Worm (Caenorhabditis elegans) whole organism, L1 larva: ENCODE measurements around the gene Y39B6A.27.
A peak's percentile ranks its signal among the peaks of the same experiment; 100 is the strongest.

Source experiments
- C04F5.9 ChIP-seq: sonication (generic microtip); optimal IDR thresholded peaks from 2 replicates; lab custom pipeline; 2016; ENCODE audit warnings: missing genetic modification characterization, missing compliant biosample characterization
- C34B4.2 ChIP-seq: sonication (generic microtip); optimal IDR thresholded peaks from 2 replicates; lab custom pipeline; 2017; ENCODE audit warnings: mild to moderate bottlenecking, missing genetic modification characterization, missing compliant biosample characterization
- F16B12.6 ChIP-seq: fragments of 150-350 bp; optimal IDR thresholded peaks from 2 replicates; lab custom pipeline; 2014; ENCODE audit warnings: missing biosample characterization, missing genetic modification characterization
- Y116A8C.19 ChIP-seq: sonication (generic microtip); optimal IDR thresholded peaks from 2 replicates; lab custom pipeline; 2016; ENCODE audit warnings: missing compliant biosample characterization, missing genetic modification characterization, borderline replicate concordance
- alr-1 ChIP-seq: fragments of 200-800 bp; sonication (Bioruptor generic); optimal IDR thresholded peaks from 2 replicates; lab custom pipeline; 2018; ENCODE audit warnings: borderline replicate concordance, mild to moderate bottlenecking, missing genetic modification characterization, missing compliant biosample characterization
- ama-1 ChIP-seq: fragments of 150-350 bp; optimal IDR thresholded peaks from 2 replicates; lab custom pipeline; 2014
- ceh-63 ChIP-seq: fragments of 200-800 bp; sonication (Bioruptor generic); optimal IDR thresholded peaks from 2 replicates; lab custom pipeline; 2018; ENCODE audit warnings: mild to moderate bottlenecking, missing genetic modification characterization, missing compliant biosample characterization
- ceh-8 ChIP-seq: fragments of 200-800 bp; sonication (Bioruptor generic); optimal IDR thresholded peaks from 2 replicates; lab custom pipeline; 2018; ENCODE audit warnings: mild to moderate bottlenecking, missing genetic modification characterization, moderate library complexity, missing compliant biosample characterization
- ceh-88 ChIP-seq: fragments of 200-800 bp; sonication (Bioruptor generic); IDR thresholded peaks from 2 replicates; pipeline ENCODE4 v1.3.6; 2022; ENCODE audit warnings: missing genetic modification characterization, missing compliant biosample characterization
- ces-1 ChIP-seq: fragments of 150-350 bp; optimal IDR thresholded peaks from 2 replicates; lab custom pipeline; 2014; ENCODE audit warnings: missing biosample characterization, missing genetic modification reagents, missing genetic modification characterization
- dpl-1 ChIP-seq, 3 experiments: fragments of 150-350 bp in 2 of 3; sonication (generic microtip) in 1 of 3; optimal IDR thresholded peaks; 2 replicates each; lab custom pipeline; 2014 to 2017; ENCODE audit warnings: missing biosample characterization in 3 of 3, missing genetic modification characterization in 3 of 3, missing genetic modification reagents in 3 of 3
- efl-1 ChIP-seq, 4 experiments: fragments of 150-350 bp; optimal IDR thresholded peaks in 3 of 4; peaks in 1 of 4; 1 replicate in 1 of 4; 2 replicates in 3 of 4; lab custom pipeline; 2014; ENCODE audit warnings: missing biosample characterization in 2 of 4, missing genetic modification characterization in 2 of 4, missing genetic modification reagents in 2 of 4
- efl-3 ChIP-seq: fragments of 200-800 bp; sonication (Bioruptor generic); optimal IDR thresholded peaks from 2 replicates; lab custom pipeline; 2018; ENCODE audit warnings: mild to moderate bottlenecking, missing genetic modification characterization, missing compliant biosample characterization
- egl-27 ChIP-seq, 2 experiments: fragments of 150-350 bp in 1 of 2; sonication (generic microtip); optimal IDR thresholded peaks; 3 replicates each; lab custom pipeline; 2017 to 2018; ENCODE audit warnings: missing biosample characterization in 2 of 2, missing genetic modification characterization in 2 of 2, missing genetic modification reagents in 2 of 2
- elt-3 ChIP-seq, 6 experiments: fragments of 150-350 bp in 1 of 6; sonication (generic microtip); optimal IDR thresholded peaks; 2 replicates each; lab custom pipeline; 2017 to 2018; ENCODE audit warnings: missing biosample characterization in 6 of 6, missing genetic modification characterization in 6 of 6, inconsistent platforms in 1 of 6
- ets-5 ChIP-seq: fragments of 200-800 bp; sonication (Bioruptor generic); IDR thresholded peaks from 2 replicates; pipeline ENCODE4 v1.3.6; 2022; ENCODE audit warnings: missing genetic modification characterization, missing compliant biosample characterization
- fkh-4 ChIP-seq: sonication (generic microtip); optimal IDR thresholded peaks from 2 replicates; lab custom pipeline; 2016; ENCODE audit warnings: missing compliant biosample characterization, missing genetic modification characterization, borderline replicate concordance
- hlh-17 ChIP-seq: fragments of 200-800 bp; sonication (Bioruptor generic); optimal IDR thresholded peaks from 2 replicates; lab custom pipeline; 2018; ENCODE audit warnings: missing genetic modification characterization, mild to moderate bottlenecking, missing compliant biosample characterization, moderate library complexity, borderline replicate concordance
- hpl-2 ChIP-seq: fragments of 150-350 bp; optimal IDR thresholded peaks from 2 replicates; lab custom pipeline; 2014; ENCODE audit warnings: missing biosample characterization, missing genetic modification reagents, missing genetic modification characterization
- irx-1 ChIP-seq: sonication (generic microtip); optimal IDR thresholded peaks from 2 replicates; lab custom pipeline; 2016; ENCODE audit warnings: missing genetic modification characterization, missing compliant biosample characterization
- jun-1 ChIP-seq: fragments of 150-350 bp; optimal IDR thresholded peaks from 2 replicates; lab custom pipeline; 2014; ENCODE audit warnings: missing biosample characterization, missing genetic modification reagents, missing genetic modification characterization
- lin-13 ChIP-seq: fragments of 150-350 bp; optimal IDR thresholded peaks from 2 replicates; lab custom pipeline; 2014; ENCODE audit warnings: missing biosample characterization, missing genetic modification reagents, missing genetic modification characterization
- lin-14 ChIP-seq: fragments of 200-800 bp; sonication (Bioruptor generic); optimal IDR thresholded peaks from 2 replicates; lab custom pipeline; 2018; ENCODE audit warnings: mild to moderate bottlenecking, missing genetic modification characterization, moderate library complexity, missing compliant biosample characterization
- lin-15B ChIP-seq: fragments of 150-350 bp; sonication (generic microtip); optimal IDR thresholded peaks from 3 replicates; lab custom pipeline; 2014; ENCODE audit warnings: missing biosample characterization, missing genetic modification characterization
- lin-39 ChIP-seq: fragments of 150-350 bp; optimal IDR thresholded peaks from 2 replicates; lab custom pipeline; 2014; ENCODE audit warnings: missing biosample characterization, missing genetic modification reagents, missing genetic modification characterization
- lir-3 ChIP-seq: sonication (generic microtip); optimal IDR thresholded peaks from 2 replicates; lab custom pipeline; 2016; ENCODE audit warnings: mild to moderate bottlenecking, missing genetic modification characterization, moderate library complexity, missing compliant biosample characterization; ENCODE audit not compliant: poor library complexity
- lsy-2 ChIP-seq, 2 experiments: fragments of 150-350 bp; optimal IDR thresholded peaks; 2 replicates each; lab custom pipeline; 2014; ENCODE audit warnings: missing biosample characterization in 2 of 2, missing genetic modification characterization in 2 of 2
- mab-9 ChIP-seq: fragments of 200-800 bp; sonication (Bioruptor generic); IDR thresholded peaks from 2 replicates; pipeline ENCODE4 v1.3.6; 2022; ENCODE audit warnings: missing genetic modification reagents, missing genetic modification characterization, missing compliant biosample characterization
- mdl-1 ChIP-seq, 2 experiments: fragments of 150-350 bp; optimal IDR thresholded peaks; 2 replicates each; lab custom pipeline; 2014 to 2017; ENCODE audit warnings: missing biosample characterization in 2 of 2, missing genetic modification characterization in 2 of 2, inconsistent platforms in 1 of 2
- mef-2 ChIP-seq: fragments of 150-350 bp; optimal IDR thresholded peaks from 2 replicates; lab custom pipeline; 2014; ENCODE audit warnings: missing biosample characterization, missing genetic modification characterization
- mep-1 ChIP-seq: fragments of 150-350 bp; optimal IDR thresholded peaks from 2 replicates; lab custom pipeline; 2014; ENCODE audit warnings: missing biosample characterization, missing genetic modification characterization
- nhr-12 ChIP-seq: sonication (generic microtip); optimal IDR thresholded peaks from 2 replicates; lab custom pipeline; 2017; ENCODE audit warnings: missing biosample characterization, missing genetic modification characterization
- nhr-19 ChIP-seq: fragments of 200-800 bp; sonication (Bioruptor generic); conservative IDR thresholded peaks from 2 replicates; pipeline ENCODE4 v1.3.6; 2022; ENCODE audit warnings: missing genetic modification characterization, missing compliant biosample characterization
- nhr-20 ChIP-seq: sonication (generic microtip); optimal IDR thresholded peaks from 2 replicates; lab custom pipeline; 2016; ENCODE audit warnings: mild to moderate bottlenecking, missing genetic modification characterization, missing compliant biosample characterization
- nhr-237 ChIP-seq: fragments of 150-350 bp; optimal IDR thresholded peaks from 2 replicates; lab custom pipeline; 2014; ENCODE audit warnings: missing biosample characterization, missing genetic modification characterization
- nhr-71 ChIP-seq: sonication (generic microtip); optimal IDR thresholded peaks from 2 replicates; lab custom pipeline; 2016; ENCODE audit warnings: mild to moderate bottlenecking, missing genetic modification characterization, moderate library complexity, missing compliant biosample characterization
- nhr-76 ChIP-seq: sonication (generic microtip); optimal IDR thresholded peaks from 2 replicates; lab custom pipeline; 2017; ENCODE audit warnings: missing biosample characterization, missing genetic modification characterization
- nhr-77 ChIP-seq: fragments of 150-350 bp; optimal IDR thresholded peaks from 2 replicates; lab custom pipeline; 2014; ENCODE audit warnings: missing biosample characterization, missing genetic modification characterization
- nhr-84 ChIP-seq: sonication (generic microtip); optimal IDR thresholded peaks from 2 replicates; lab custom pipeline; 2017; ENCODE audit warnings: missing biosample characterization, missing genetic modification characterization
- nhr-85 ChIP-seq: sonication (generic microtip); peaks from one replicate; lab custom pipeline; 2016; ENCODE audit warnings: missing genetic modification characterization, inconsistent platforms, missing compliant biosample characterization
- nhr-90 ChIP-seq: sonication (generic microtip); optimal IDR thresholded peaks from 2 replicates; lab custom pipeline; 2016; ENCODE audit warnings: mild to moderate bottlenecking, missing genetic modification characterization, missing compliant biosample characterization; ENCODE audit not compliant: poor library complexity
- pax-3 ChIP-seq: fragments of 200-800 bp; sonication (Bioruptor generic); optimal IDR thresholded peaks from 2 replicates; lab custom pipeline; 2018; ENCODE audit warnings: mild to moderate bottlenecking, missing genetic modification characterization, moderate library complexity, missing compliant biosample characterization
- swsn-7 ChIP-seq: sonication (generic microtip); optimal IDR thresholded peaks from 2 replicates; lab custom pipeline; 2016; ENCODE audit warnings: missing genetic modification characterization, missing compliant biosample characterization
- tlp-1 ChIP-seq: fragments of 150-350 bp; optimal IDR thresholded peaks from 2 replicates; lab custom pipeline; 2014; ENCODE audit warnings: missing biosample characterization, missing genetic modification characterization
- unc-30 ChIP-seq: sonication (generic microtip); optimal IDR thresholded peaks from 2 replicates; lab custom pipeline; 2017; ENCODE audit warnings: missing biosample characterization, missing genetic modification characterization
- unc-62 ChIP-seq: fragments of 150-350 bp; optimal IDR thresholded peaks from 2 replicates; lab custom pipeline; 2014; ENCODE audit warnings: missing biosample characterization, missing genetic modification reagents, missing genetic modification characterization
- unc-98 ChIP-seq: fragments of 200-800 bp; sonication (Bioruptor generic); IDR thresholded peaks from 2 replicates; pipeline ENCODE4 v1.3.6; 2022; ENCODE audit warnings: missing genetic modification characterization, missing compliant biosample characterization
- vab-15 ChIP-seq: sonication (generic microtip); optimal IDR thresholded peaks from 2 replicates; lab custom pipeline; 2017; ENCODE audit warnings: missing genotype, mild to moderate bottlenecking, missing genetic modification characterization, missing compliant biosample characterization
- xbp-1 ChIP-seq: sonication (generic microtip); optimal IDR thresholded peaks from 2 replicates; lab custom pipeline; 2016; ENCODE audit warnings: missing genetic modification characterization, missing compliant biosample characterization
- zag-1 ChIP-seq: fragments of 150-350 bp; optimal IDR thresholded peaks from 2 replicates; lab custom pipeline; 2014; ENCODE audit warnings: missing biosample characterization, missing genetic modification characterization
- zip-4 ChIP-seq: fragments of 200-800 bp; sonication (Bioruptor generic); optimal IDR thresholded peaks from 2 replicates; lab custom pipeline; 2018; ENCODE audit warnings: mild to moderate bottlenecking, missing genetic modification characterization, moderate library complexity, missing compliant biosample characterization
- ztf-11 ChIP-seq, 2 experiments: sonication (generic microtip); optimal IDR thresholded peaks; 2 replicates each; lab custom pipeline; 2016 to 2017; ENCODE audit warnings: missing genetic modification characterization in 2 of 2, missing biosample characterization in 1 of 2, missing compliant biosample characterization in 1 of 2
- ztf-4 ChIP-seq: fragments of 150-350 bp; optimal IDR thresholded peaks from 2 replicates; lab custom pipeline; 2014; ENCODE audit warnings: missing biosample characterization, missing genetic modification characterization

Gene Y39B6A.27

ce11 chrV:19001016-19001415, 30.5 kb upstream of the Y39B6A.27 start, which contains the start of gene Y39B6A.34:
Gene Y39B6A.34 (plus strand): TSS chrV:19001018.
- TF ChIP-seq irx-1 (tag; lab: Kevin White, UChicago), result no peak
- TF ChIP-seq nhr-71, result peak; percentile 45
- TF ChIP-seq lin-39 (tag; lab: Kevin White, UChicago), result no peak
- no peak for TF ChIP-seq zag-1 (tag; lab: Kevin White, UChicago)
- no peak for TF ChIP-seq nhr-76 (tag; lab: Kevin White, UChicago)
- no peak for TF ChIP-seq Y116A8C.19 (tag; lab: Kevin White, UChicago)
- TF ChIP-seq tlp-1, result no peak
- no peak for TF ChIP-seq ztf-11 (tag; optimal IDR thresholded peaks at IDR 0.05; lab: Kevin White, UChicago)
- TF ChIP-seq swsn-7, result peak; percentile 36
- TF ChIP-seq hpl-2 (GFP tag; lab: Kevin White, UChicago), result no peak
- no peak for TF ChIP-seq zip-4 (GFP tag; lab: Kevin White, UChicago)
- no peak for TF ChIP-seq C34B4.2 (tag; lab: Kevin White, UChicago)
- TF ChIP-seq elt-3 (tag; optimal IDR thresholded peaks at IDR 0.05; lab: Kevin White, UChicago), result no peak
- no peak for TF ChIP-seq xbp-1
- TF ChIP-seq lin-13 (GFP tag; lab: Kevin White, UChicago), result no peak
- no peak for TF ChIP-seq nhr-85
- no peak for TF ChIP-seq jun-1
- TF ChIP-seq hlh-17 (GFP tag; lab: Kevin White, UChicago), result no peak
- TF ChIP-seq efl-1 (optimal IDR thresholded peaks at IDR 0.05; lab: Kevin White, UChicago), result peak; percentile 2 to 40
- TF ChIP-seq efl-1 (GFP tag; optimal IDR thresholded peaks at IDR 0.05 in 1 of 2; lab: Kevin White, UChicago), result peak; percentile 31 to 76
- peak; percentile 52 for TF ChIP-seq nhr-19 (GFP tag; lab: Robert Waterston, UW)
- TF ChIP-seq ces-1 (GFP tag; lab: Kevin White, UChicago), result no peak
- TF ChIP-seq unc-30, result no peak
- no peak for TF ChIP-seq ceh-8 (GFP tag; lab: Kevin White, UChicago)
- TF ChIP-seq ama-1, result no peak
- no peak for TF ChIP-seq mab-9 (GFP tag; lab: Robert Waterston, UW)
- TF ChIP-seq C04F5.9, result no peak
- peak; percentile 11 to 48 for TF ChIP-seq lsy-2 (tag; optimal IDR thresholded peaks at IDR 0.05; lab: Kevin White, UChicago)
- TF ChIP-seq nhr-84 (tag; lab: Kevin White, UChicago), result no peak
- TF ChIP-seq egl-27 (tag; optimal IDR thresholded peaks at IDR 0.05; lab: Kevin White, UChicago), result no peak
- TF ChIP-seq dpl-1 (GFP tag; optimal IDR thresholded peaks at IDR 0.05; lab: Kevin White, UChicago), result peak in 2 of 3 experiments; percentile 11 to 32
- TF ChIP-seq mep-1, result no peak
- no peak for TF ChIP-seq fkh-4 (tag; lab: Kevin White, UChicago)
- peak; percentile 33 for TF ChIP-seq ztf-4 (tag; lab: Kevin White, UChicago)
- no peak for TF ChIP-seq mef-2 (tag; lab: Kevin White, UChicago)
- TF ChIP-seq ets-5 (GFP tag; lab: Robert Waterston, UW), result no peak
- TF ChIP-seq mdl-1 (tag; optimal IDR thresholded peaks at IDR 0.05; lab: Kevin White, UChicago), result no peak
- no peak for TF ChIP-seq alr-1 (tag; lab: Kevin White, UChicago)
- no peak for TF ChIP-seq nhr-237 (tag; lab: Kevin White, UChicago)
- TF ChIP-seq pax-3 (tag; lab: Kevin White, UChicago), result no peak
- TF ChIP-seq nhr-12, result no peak
- no peak for TF ChIP-seq unc-98
- no peak for TF ChIP-seq nhr-20 (tag; lab: Kevin White, UChicago)
- no peak for TF ChIP-seq nhr-90
- TF ChIP-seq unc-62 (GFP tag; lab: Kevin White, UChicago), result no peak
- TF ChIP-seq ceh-63 (GFP tag; lab: Kevin White, UChicago), result no peak
- TF ChIP-seq lin-14, result no peak
- no peak for TF ChIP-seq vab-15 (tag; lab: Kevin White, UChicago)
- no peak for TF ChIP-seq ceh-88 (GFP tag; lab: Robert Waterston, UW)
- TF ChIP-seq lin-15B (tag; lab: Kevin White, UChicago), result no peak
- TF ChIP-seq lir-3, result no peak
- TF ChIP-seq nhr-77 (tag; lab: Kevin White, UChicago), result no peak
- no peak for TF ChIP-seq efl-3
- no peak for TF ChIP-seq F16B12.6 (tag; lab: Kevin White, UChicago)
